Worm (Caenorhabditis elegans): ENCODE results near the gene K08E5.1.

The K08E5.1 gene

ce11 chrIII:10094538-10094937 lies 52.1 kb downstream of the K08E5.1 start (continued):
- TF ChIP-seq pha-2 (tag; optimal IDR thresholded peaks at IDR 0.05) (peak; percentile 59), madf-2 (tag; optimal IDR thresholded peaks at IDR 0.05) (peak; percentile 25), npax-4 (tag; optimal IDR thresholded peaks at IDR 0.05) (no peak)

ce11 chrIII:10093093-10093492 lies 53.5 kb downstream of the K08E5.1 start:
- TF ChIP-seq ttx-3 (tag; optimal IDR thresholded peaks at IDR 0.05) (no peak), ets-4 (tag; optimal IDR thresholded peaks at IDR 0.05) (no peak), pqm-1 (tag; optimal IDR thresholded peaks at IDR 0.05) (no peak), pha-4 (tag; optimal IDR thresholded peaks at IDR 0.05) (no peak), C38D4.7 (GFP tag; optimal IDR thresholded peaks at IDR 0.05) (no peak), hlh-13 (GFP tag; optimal IDR thresholded peaks at IDR 0.05) (no peak), nhr-232 (tag; optimal IDR thresholded peaks at IDR 0.05) (no peak), eyg-1 (tag; optimal IDR thresholded peaks at IDR 0.05) (no peak), odd-2 (tag; optimal IDR thresholded peaks at IDR 0.05) (no peak), ceh-45 (GFP tag; IDR thresholded peaks at IDR 0.05) (no peak), hlh-6 (tag; optimal IDR thresholded peaks at IDR 0.05) (no peak), ceh-24 (tag; optimal IDR thresholded peaks at IDR 0.05) (no peak), madf-2 (tag; optimal IDR thresholded peaks at IDR 0.05) (no peak), elt-2 (tag; optimal IDR thresholded peaks at IDR 0.05) (no peak), pha-2 (tag; optimal IDR thresholded peaks at IDR 0.05) (no peak), ztf-16 (tag; optimal IDR thresholded peaks at IDR 0.05) (no peak), ceh-34 (tag; optimal IDR thresholded peaks at IDR 0.05) (no peak)
